Worm (Caenorhabditis elegans) whole organism, L1 larva: ENCODE measurements around the gene srd-45.
A peak's percentile ranks its signal among the peaks of the same experiment; 100 is the strongest.

ENCODE experiments used
- C34B4.2 ChIP-seq: sonication (generic microtip); optimal IDR thresholded peaks from 2 replicates; lab custom pipeline; 2017; ENCODE audit warnings: mild to moderate bottlenecking, missing genetic modification characterization, missing compliant biosample characterization
- aly-2 ChIP-seq: fragments of 150-350 bp; optimal IDR thresholded peaks from 2 replicates; lab custom pipeline; 2014; ENCODE audit warnings: missing biosample characterization, missing genetic modification characterization
- ceh-82 ChIP-seq, 3 experiments: fragments of 150-350 bp in 1 of 3; sonication (generic microtip) in 2 of 3; optimal IDR thresholded peaks; 2 replicates each; lab custom pipeline; 2014 to 2017; ENCODE audit warnings: missing biosample characterization in 3 of 3, missing genetic modification characterization in 3 of 3
- ceh-88 ChIP-seq: fragments of 200-800 bp; sonication (Bioruptor generic); IDR thresholded peaks from 2 replicates; pipeline ENCODE4 v1.3.6; 2022; ENCODE audit warnings: missing genetic modification characterization, missing compliant biosample characterization
- ces-1 ChIP-seq: fragments of 150-350 bp; optimal IDR thresholded peaks from 2 replicates; lab custom pipeline; 2014; ENCODE audit warnings: missing biosample characterization, missing genetic modification reagents, missing genetic modification characterization
- efl-1 ChIP-seq, 4 experiments: fragments of 150-350 bp; optimal IDR thresholded peaks in 3 of 4; peaks in 1 of 4; 1 replicate in 1 of 4; 2 replicates in 3 of 4; lab custom pipeline; 2014; ENCODE audit warnings: missing biosample characterization in 2 of 4, missing genetic modification characterization in 2 of 4, missing genetic modification reagents in 2 of 4
- egl-27 ChIP-seq, 2 experiments: fragments of 150-350 bp in 1 of 2; sonication (generic microtip); optimal IDR thresholded peaks; 3 replicates each; lab custom pipeline; 2017 to 2018; ENCODE audit warnings: missing biosample characterization in 2 of 2, missing genetic modification characterization in 2 of 2, missing genetic modification reagents in 2 of 2
- elt-2 ChIP-seq: sonication (generic microtip); optimal IDR thresholded peaks from 2 replicates; lab custom pipeline; 2016; ENCODE audit warnings: missing genetic modification characterization, mild to moderate bottlenecking, inconsistent platforms, missing compliant biosample characterization, missing genetic modification reagents
- elt-3 ChIP-seq, 6 experiments: fragments of 150-350 bp in 1 of 6; sonication (generic microtip); optimal IDR thresholded peaks; 2 replicates each; lab custom pipeline; 2017 to 2018; ENCODE audit warnings: missing biosample characterization in 6 of 6, missing genetic modification characterization in 6 of 6, inconsistent platforms in 1 of 6
- ets-5 ChIP-seq: fragments of 200-800 bp; sonication (Bioruptor generic); IDR thresholded peaks from 2 replicates; pipeline ENCODE4 v1.3.6; 2022; ENCODE audit warnings: missing genetic modification characterization, missing compliant biosample characterization
- fkh-4 ChIP-seq: sonication (generic microtip); optimal IDR thresholded peaks from 2 replicates; lab custom pipeline; 2016; ENCODE audit warnings: missing compliant biosample characterization, missing genetic modification characterization, borderline replicate concordance
- fkh-8 ChIP-seq: sonication (generic microtip); optimal IDR thresholded peaks from 2 replicates; lab custom pipeline; 2016; ENCODE audit warnings: mild to moderate bottlenecking, missing genetic modification characterization, missing compliant biosample characterization
- fos-1 ChIP-seq: fragments of 150-350 bp; optimal IDR thresholded peaks from 2 replicates; lab custom pipeline; 2014; ENCODE audit warnings: missing biosample characterization, missing genetic modification characterization
- hlh-17 ChIP-seq: fragments of 200-800 bp; sonication (Bioruptor generic); optimal IDR thresholded peaks from 2 replicates; lab custom pipeline; 2018; ENCODE audit warnings: missing genetic modification characterization, mild to moderate bottlenecking, missing compliant biosample characterization, moderate library complexity, borderline replicate concordance
- hlh-4 ChIP-seq: sonication (generic microtip); optimal IDR thresholded peaks from 2 replicates; lab custom pipeline; 2016; ENCODE audit warnings: mild to moderate bottlenecking, missing genetic modification characterization, missing compliant biosample characterization
- irx-1 ChIP-seq: sonication (generic microtip); optimal IDR thresholded peaks from 2 replicates; lab custom pipeline; 2016; ENCODE audit warnings: missing genetic modification characterization, missing compliant biosample characterization
- lin-13 ChIP-seq: fragments of 150-350 bp; optimal IDR thresholded peaks from 2 replicates; lab custom pipeline; 2014; ENCODE audit warnings: missing biosample characterization, missing genetic modification reagents, missing genetic modification characterization
- lin-35 ChIP-seq, 2 experiments: fragments of 150-350 bp; optimal IDR thresholded peaks; 2 replicates each; lab custom pipeline; 2014; ENCODE audit warnings: missing biosample characterization in 2 of 2, missing genetic modification characterization in 2 of 2, missing genetic modification reagents in 2 of 2
- lir-3 ChIP-seq: sonication (generic microtip); optimal IDR thresholded peaks from 2 replicates; lab custom pipeline; 2016; ENCODE audit warnings: mild to moderate bottlenecking, missing genetic modification characterization, moderate library complexity, missing compliant biosample characterization; ENCODE audit not compliant: poor library complexity
- mab-9 ChIP-seq: fragments of 200-800 bp; sonication (Bioruptor generic); IDR thresholded peaks from 2 replicates; pipeline ENCODE4 v1.3.6; 2022; ENCODE audit warnings: missing genetic modification reagents, missing genetic modification characterization, missing compliant biosample characterization
- mdl-1 ChIP-seq, 2 experiments: fragments of 150-350 bp; optimal IDR thresholded peaks; 2 replicates each; lab custom pipeline; 2014 to 2017; ENCODE audit warnings: missing biosample characterization in 2 of 2, missing genetic modification characterization in 2 of 2, inconsistent platforms in 1 of 2
- mef-2 ChIP-seq: fragments of 150-350 bp; optimal IDR thresholded peaks from 2 replicates; lab custom pipeline; 2014; ENCODE audit warnings: missing biosample characterization, missing genetic modification characterization
- mep-1 ChIP-seq: fragments of 150-350 bp; optimal IDR thresholded peaks from 2 replicates; lab custom pipeline; 2014; ENCODE audit warnings: missing biosample characterization, missing genetic modification characterization
- nhr-20 ChIP-seq: sonication (generic microtip); optimal IDR thresholded peaks from 2 replicates; lab custom pipeline; 2016; ENCODE audit warnings: mild to moderate bottlenecking, missing genetic modification characterization, missing compliant biosample characterization
- nhr-237 ChIP-seq: fragments of 150-350 bp; optimal IDR thresholded peaks from 2 replicates; lab custom pipeline; 2014; ENCODE audit warnings: missing biosample characterization, missing genetic modification characterization
- nhr-76 ChIP-seq: sonication (generic microtip); optimal IDR thresholded peaks from 2 replicates; lab custom pipeline; 2017; ENCODE audit warnings: missing biosample characterization, missing genetic modification characterization
- nhr-84 ChIP-seq: sonication (generic microtip); optimal IDR thresholded peaks from 2 replicates; lab custom pipeline; 2017; ENCODE audit warnings: missing biosample characterization, missing genetic modification characterization
- nhr-85 ChIP-seq: sonication (generic microtip); peaks from one replicate; lab custom pipeline; 2016; ENCODE audit warnings: missing genetic modification characterization, inconsistent platforms, missing compliant biosample characterization
- pax-3 ChIP-seq: fragments of 200-800 bp; sonication (Bioruptor generic); optimal IDR thresholded peaks from 2 replicates; lab custom pipeline; 2018; ENCODE audit warnings: mild to moderate bottlenecking, missing genetic modification characterization, moderate library complexity, missing compliant biosample characterization
- skn-1 ChIP-seq: fragments of 150-350 bp; optimal IDR thresholded peaks from 2 replicates; lab custom pipeline; 2014; ENCODE audit warnings: missing biosample characterization, missing genetic modification characterization
- snpc-4 ChIP-seq: fragments of 150-350 bp; optimal IDR thresholded peaks from 2 replicates; lab custom pipeline; 2014; ENCODE audit warnings: missing biosample characterization, missing genetic modification characterization
- sox-4 ChIP-seq: sonication (generic microtip); optimal IDR thresholded peaks from 2 replicates; lab custom pipeline; 2016; ENCODE audit warnings: missing genetic modification characterization, missing compliant biosample characterization
- sptf-1 ChIP-seq: fragments of 150-350 bp; optimal IDR thresholded peaks from 2 replicates; lab custom pipeline; 2014; ENCODE audit warnings: missing biosample characterization, missing genetic modification characterization
- swsn-7 ChIP-seq: sonication (generic microtip); optimal IDR thresholded peaks from 2 replicates; lab custom pipeline; 2016; ENCODE audit warnings: missing genetic modification characterization, missing compliant biosample characterization
- unc-130 ChIP-seq: fragments of 150-350 bp; optimal IDR thresholded peaks from 2 replicates; lab custom pipeline; 2017; ENCODE audit warnings: missing biosample characterization, missing genetic modification characterization, inconsistent platforms
- unc-30 ChIP-seq: sonication (generic microtip); optimal IDR thresholded peaks from 2 replicates; lab custom pipeline; 2017; ENCODE audit warnings: missing biosample characterization, missing genetic modification characterization
- unc-62 ChIP-seq: fragments of 150-350 bp; optimal IDR thresholded peaks from 2 replicates; lab custom pipeline; 2014; ENCODE audit warnings: missing biosample characterization, missing genetic modification reagents, missing genetic modification characterization
- unc-86 ChIP-seq: sonication (generic microtip); optimal IDR thresholded peaks from 2 replicates; lab custom pipeline; 2016; ENCODE audit warnings: missing genetic modification characterization, missing compliant biosample characterization
- unc-98 ChIP-seq: fragments of 200-800 bp; sonication (Bioruptor generic); IDR thresholded peaks from 2 replicates; pipeline ENCODE4 v1.3.6; 2022; ENCODE audit warnings: missing genetic modification characterization, missing compliant biosample characterization
- xbp-1 ChIP-seq: sonication (generic microtip); optimal IDR thresholded peaks from 2 replicates; lab custom pipeline; 2016; ENCODE audit warnings: missing genetic modification characterization, missing compliant biosample characterization
- zag-1 ChIP-seq: fragments of 150-350 bp; optimal IDR thresholded peaks from 2 replicates; lab custom pipeline; 2014; ENCODE audit warnings: missing biosample characterization, missing genetic modification characterization
- zip-4 ChIP-seq: fragments of 200-800 bp; sonication (Bioruptor generic); optimal IDR thresholded peaks from 2 replicates; lab custom pipeline; 2018; ENCODE audit warnings: mild to moderate bottlenecking, missing genetic modification characterization, moderate library complexity, missing compliant biosample characterization
- ztf-11 ChIP-seq, 2 experiments: sonication (generic microtip); optimal IDR thresholded peaks; 2 replicates each; lab custom pipeline; 2016 to 2017; ENCODE audit warnings: missing genetic modification characterization in 2 of 2, missing biosample characterization in 1 of 2, missing compliant biosample characterization in 1 of 2
- ztf-4 ChIP-seq: fragments of 150-350 bp; optimal IDR thresholded peaks from 2 replicates; lab custom pipeline; 2014; ENCODE audit warnings: missing biosample characterization, missing genetic modification characterization

Gene srd-45

DNA sequence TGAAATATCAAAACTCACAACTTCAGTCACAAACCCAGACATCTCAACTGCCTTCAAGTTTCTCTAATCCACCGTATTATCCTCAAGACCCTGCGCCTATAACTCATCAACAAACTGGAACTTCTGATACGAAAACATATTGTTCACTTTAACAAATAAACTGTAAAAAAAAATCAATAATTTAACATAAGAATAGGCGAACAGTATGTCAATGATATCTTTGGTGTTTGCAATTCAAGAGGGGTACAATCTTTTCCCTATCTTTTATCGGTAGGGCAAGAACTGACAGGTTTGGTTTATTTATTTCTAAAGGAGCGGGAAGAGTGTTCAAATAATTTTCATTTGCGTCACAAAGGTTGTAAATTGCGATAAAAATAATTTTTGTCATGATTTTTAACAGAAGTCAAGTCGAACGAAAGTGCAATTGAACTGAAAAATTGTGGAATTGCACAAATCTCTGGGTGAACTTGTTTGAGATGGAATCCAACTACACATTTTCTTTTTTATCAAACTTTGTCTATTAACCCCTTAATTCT, 34.2 kb downstream of the srd-45 start (continued):
- TF ChIP-seq ztf-11 (tag; optimal IDR thresholded peaks at IDR 0.05; lab: Kevin White, UChicago) (peak; percentile 49 to 89), unc-86 (peak; percentile 66), ces-1 (GFP tag; lab: Kevin White, UChicago) (peak; percentile 58), ceh-82 (tag; optimal IDR thresholded peaks at IDR 0.05; lab: Kevin White, UChicago) (peak; percentile 90 to 97 (median 97)), elt-2 (tag; lab: Kevin White, UChicago) (peak; percentile 91), unc-98 (GFP tag; lab: Robert Waterston, UW) (peak; percentile 68)

DNA sequence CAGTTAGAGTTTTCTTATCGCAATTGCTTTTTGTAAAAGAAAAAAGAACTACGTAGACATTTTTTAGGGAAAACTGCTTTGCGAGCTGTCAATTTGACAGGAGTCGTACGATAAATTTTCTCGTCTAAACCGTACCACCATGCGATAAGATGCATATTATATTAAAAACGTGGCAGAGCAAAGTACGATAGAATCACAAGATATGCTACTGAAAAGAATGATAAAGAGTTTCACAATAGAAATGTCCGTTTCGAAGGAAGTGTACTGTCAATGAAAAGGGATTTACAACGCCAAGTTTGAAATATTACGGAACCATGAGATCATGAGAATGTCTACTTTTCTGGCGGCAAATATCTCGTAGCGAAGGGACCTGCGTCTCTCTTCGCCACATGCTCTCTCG, 36.0 kb downstream of the srd-45 start, which contains the start of gene F19H6.5:
Gene F19H6.5 (minus strand): TSS at position 101 of the 400 bp plus-strand sequence.
- TF ChIP-seq zip-4 (GFP tag; lab: Kevin White, UChicago) (no peak), nhr-20 (tag; lab: Kevin White, UChicago) (no peak), ceh-82 (tag; optimal IDR thresholded peaks at IDR 0.05; lab: Kevin White, UChicago) (no peak), snpc-4 (tag; lab: Kevin White, UChicago) (no peak), pax-3 (tag; lab: Kevin White, UChicago) (no peak), nhr-237 (no peak), unc-62 (GFP tag; lab: Kevin White, UChicago) (no peak), lin-35 (GFP tag; optimal IDR thresholded peaks at IDR 0.05; lab: Kevin White, UChicago) (no peak), lir-3 (tag; lab: Kevin White, UChicago) (no peak), fkh-8 (tag; lab: Kevin White, UChicago) (no peak), sptf-1 (tag; lab: Kevin White, UChicago) (no peak), zag-1 (tag; lab: Kevin White, UChicago) (no peak)

DNA sequence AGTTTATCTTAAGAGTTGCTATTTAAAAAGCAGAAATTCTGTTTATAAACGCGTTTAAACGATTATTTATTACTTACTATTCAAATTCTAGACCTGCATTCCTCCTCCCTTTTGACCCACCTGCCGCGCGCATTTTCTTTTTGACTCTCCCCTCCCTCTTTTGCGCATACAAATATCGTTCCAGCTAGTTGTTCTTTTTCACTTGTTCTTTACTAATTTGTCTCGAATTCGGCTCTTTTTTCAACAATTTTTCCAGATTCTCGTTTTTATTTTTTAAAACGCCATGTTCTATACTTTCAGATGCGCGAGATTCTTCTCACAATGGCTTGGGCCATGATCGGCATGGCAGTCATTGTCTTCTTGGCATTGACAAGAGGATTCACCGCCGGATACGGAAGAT, 36.6 kb downstream of the srd-45 start, which contains the start of gene F19H6.4:
Gene F19H6.4 (plus strand): TSS at position 301 of the 400 bp plus-strand sequence.
- no peak for TF ChIP-seq egl-27 (tag; optimal IDR thresholded peaks at IDR 0.05; lab: Kevin White, UChicago)
- TF ChIP-seq mef-2 (tag; lab: Kevin White, UChicago): no peak
- no peak for TF ChIP-seq C34B4.2 (tag; lab: Kevin White, UChicago)
- TF ChIP-seq skn-1 (tag; lab: Kevin White, UChicago): no peak
- TF ChIP-seq nhr-84 (tag; lab: Kevin White, UChicago): no peak
- TF ChIP-seq zip-4 (GFP tag; lab: Kevin White, UChicago): no peak
- no peak for TF ChIP-seq elt-3 (tag; optimal IDR thresholded peaks at IDR 0.05; lab: Kevin White, UChicago)
- no peak for TF ChIP-seq pax-3 (tag; lab: Kevin White, UChicago)
- TF ChIP-seq ztf-4 (tag; lab: Kevin White, UChicago): no peak
- no peak for TF ChIP-seq irx-1 (tag; lab: Kevin White, UChicago)
- TF ChIP-seq nhr-85: no peak
- TF ChIP-seq hlh-17 (GFP tag; lab: Kevin White, UChicago): no peak
- no peak for TF ChIP-seq unc-30 (tag; lab: Kevin White, UChicago)
- TF ChIP-seq unc-98 (GFP tag; lab: Robert Waterston, UW): no peak
- no peak for TF ChIP-seq sox-4 (tag; lab: Kevin White, UChicago)
- TF ChIP-seq aly-2 (tag; lab: Kevin White, UChicago): no peak
- TF ChIP-seq nhr-76 (tag; lab: Kevin White, UChicago): no peak
- no peak for TF ChIP-seq fos-1 (tag; lab: Kevin White, UChicago)
- no peak for TF ChIP-seq efl-1 (optimal IDR thresholded peaks at IDR 0.05; lab: Kevin White, UChicago)
- TF ChIP-seq efl-1 (GFP tag; optimal IDR thresholded peaks at IDR 0.05 in 1 of 2; lab: Kevin White, UChicago): no peak

DNA sequence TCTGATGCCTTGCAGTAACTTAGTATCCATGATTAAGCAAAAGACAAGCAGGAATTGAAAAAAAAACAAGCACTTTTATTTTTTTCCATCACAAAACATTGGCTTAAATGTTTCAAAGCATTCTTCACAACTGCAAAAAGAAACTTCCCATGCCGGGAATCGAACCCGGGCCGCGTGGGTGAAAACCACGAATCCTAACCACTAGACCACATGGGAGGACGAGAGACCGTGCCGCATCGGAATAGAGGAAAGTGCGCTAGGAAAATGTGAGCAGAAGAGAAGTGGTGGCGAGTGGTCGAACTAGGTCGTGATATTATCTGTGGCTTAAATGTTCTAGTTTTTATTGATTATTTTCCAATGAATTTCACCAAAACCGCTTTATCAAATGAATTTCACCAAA, 38.7 kb downstream of the srd-45 start:
- TF ChIP-seq ceh-82 (tag; optimal IDR thresholded peaks at IDR 0.05; lab: Kevin White, UChicago) (peak; percentile 36 to 61 (median 61)), aly-2 (tag; lab: Kevin White, UChicago) (no peak), pax-3 (tag; lab: Kevin White, UChicago) (no peak), skn-1 (tag; lab: Kevin White, UChicago) (peak; percentile 33), nhr-20 (tag; lab: Kevin White, UChicago) (peak; percentile 29), ets-5 (GFP tag; lab: Robert Waterston, UW) (no peak), efl-1 (optimal IDR thresholded peaks at IDR 0.05; lab: Kevin White, UChicago) (peak in 1 of 2 experiments; percentile 11), efl-1 (GFP tag; optimal IDR thresholded peaks at IDR 0.05 in 1 of 2; lab: Kevin White, UChicago) (no peak), nhr-85 (peak; percentile 43), unc-62 (GFP tag; lab: Kevin White, UChicago) (no peak), ceh-88 (GFP tag; lab: Robert Waterston, UW) (peak; percentile 22; the same call in 1 of the 2 replicates), mep-1 (peak; percentile 57), swsn-7 (tag; lab: Kevin White, UChicago) (peak; percentile 24), irx-1 (tag; lab: Kevin White, UChicago) (peak; percentile 22), mdl-1 (tag; optimal IDR thresholded peaks at IDR 0.05; lab: Kevin White, UChicago) (peak in 1 of 2 experiments; percentile 45), fkh-4 (no peak), hlh-4 (tag; lab: Kevin White, UChicago) (no peak), unc-130 (peak; percentile 29), mab-9 (GFP tag; lab: Robert Waterston, UW) (0 out of 2 replicates have a peak, but pooled peaks have one; percentile 20), lin-13 (GFP tag; lab: Kevin White, UChicago) (peak; percentile 11), unc-98 (GFP tag; lab: Robert Waterston, UW) (no peak), xbp-1 (tag; lab: Kevin White, UChicago) (no peak)
